Worm (Caenorhabditis elegans) whole organism, L4 larva: Measurements from ENCODE around the gene eri-9.

Experiments
- F10B5.3 ChIP-seq: sonication (generic microtip); optimal IDR thresholded peaks from 2 replicates; lab custom pipeline; 2016; ENCODE audit warnings: mild to moderate bottlenecking, missing genetic modification characterization, missing compliant biosample characterization
- aha-1 ChIP-seq: fragments of 150-350 bp; peaks from one replicate; lab custom pipeline; 2014; ENCODE audit warnings: missing biosample characterization, missing genetic modification characterization
- aly-2 ChIP-seq: sonication (generic microtip); optimal IDR thresholded peaks from 2 replicates; lab custom pipeline; 2018; ENCODE audit warnings: missing biosample characterization, missing genetic modification characterization
- arid-1 ChIP-seq: fragments of 200-800 bp; sonication (Bioruptor generic); conservative IDR thresholded peaks from 2 replicates; pipeline ENCODE4 v1.3.6; 2022; ENCODE audit warnings: missing genetic modification reagents, missing genetic modification characterization, missing compliant biosample characterization
- ceh-44 ChIP-seq: fragments of 200-800 bp; sonication (Bioruptor generic); IDR thresholded peaks from 2 replicates; pipeline ENCODE4 v1.3.6; 2022; ENCODE audit warnings: missing genetic modification reagents, missing genetic modification characterization, missing compliant biosample characterization
- ctbp-1 ChIP-seq: fragments of 200-800 bp; sonication (Bioruptor generic); IDR thresholded peaks from 2 replicates; pipeline ENCODE4 v1.3.6; 2022; ENCODE audit warnings: missing genetic modification reagents, missing genetic modification characterization, missing compliant biosample characterization
- daf-12 ChIP-seq: fragments of 150-350 bp; optimal IDR thresholded peaks from 2 replicates; lab custom pipeline; 2014; ENCODE audit warnings: missing biosample characterization, missing genetic modification reagents, missing genetic modification characterization
- daf-16 ChIP-seq, 3 experiments: sonication (generic microtip); optimal IDR thresholded peaks; 2 replicates each; lab custom pipeline; 2016 to 2017; ENCODE audit warnings: missing genetic modification characterization in 3 of 3, missing genetic modification reagents in 3 of 3, mild to moderate bottlenecking in 2 of 3, missing compliant biosample characterization in 2 of 3, missing biosample characterization in 1 of 3, moderate library complexity in 1 of 3
- dmd-6 ChIP-seq: fragments of 200-800 bp; sonication (Bioruptor generic); IDR thresholded peaks from 2 replicates; pipeline ENCODE4 v1.3.6; 2022; ENCODE audit warnings: missing genetic modification reagents, missing genetic modification characterization, missing compliant biosample characterization
- duxl-1 ChIP-seq: sonication (generic microtip); optimal IDR thresholded peaks from 2 replicates; lab custom pipeline; 2016; ENCODE audit warnings: mild to moderate bottlenecking, missing genetic modification characterization, moderate library complexity, missing compliant biosample characterization; ENCODE audit not compliant: poor library complexity
- egl-43 ChIP-seq: fragments of 200-800 bp; sonication (Bioruptor generic); IDR thresholded peaks from 2 replicates; pipeline ENCODE4 v1.3.6; 2022; ENCODE audit warnings: missing genetic modification reagents, missing genetic modification characterization, missing compliant biosample characterization
- fkh-10 ChIP-seq: fragments of 150-350 bp; optimal IDR thresholded peaks from 2 replicates; lab custom pipeline; 2014; ENCODE audit warnings: missing biosample characterization, missing genetic modification reagents, missing genetic modification characterization
- hif-1 ChIP-seq, 2 experiments: sonication (generic microtip); optimal IDR thresholded peaks; 2 replicates each; lab custom pipeline; 2016 to 2017; ENCODE audit warnings: missing compliant biosample characterization in 2 of 2, missing genetic modification characterization in 2 of 2, missing genetic modification reagents in 2 of 2, missing genotype in 2 of 2, mild to moderate bottlenecking in 1 of 2
- hlh-11 ChIP-seq: fragments of 200-800 bp; sonication (Bioruptor generic); optimal IDR thresholded peaks from 2 replicates; lab custom pipeline; 2018; ENCODE audit warnings: mild to moderate bottlenecking, missing genetic modification characterization, missing compliant biosample characterization
- hlh-30 ChIP-seq: sonication (generic microtip); optimal IDR thresholded peaks from 2 replicates; lab custom pipeline; 2017; ENCODE audit warnings: antibody characterized with exemption, mild to moderate bottlenecking, missing genetic modification characterization, missing compliant biosample characterization; ENCODE audit not compliant: insufficient read depth
- lim-7 ChIP-seq: fragments of 200-800 bp; sonication (Bioruptor generic); IDR thresholded peaks from 2 replicates; pipeline ENCODE4 v1.3.6; 2022; ENCODE audit warnings: missing genetic modification characterization, missing compliant biosample characterization
- lin-1 ChIP-seq: fragments of 200-800 bp; sonication (Bioruptor generic); IDR thresholded peaks from 2 replicates; pipeline ENCODE4 v1.3.6; 2022; ENCODE audit warnings: missing genetic modification reagents, missing genetic modification characterization, missing compliant biosample characterization
- lin-38 ChIP-seq: fragments of 200-800 bp; sonication (Bioruptor generic); IDR thresholded peaks from 2 replicates; pipeline ENCODE4 v1.3.6; 2022; ENCODE audit warnings: missing genetic modification reagents, missing genetic modification characterization, missing compliant biosample characterization
- lir-3 ChIP-seq: sonication (generic microtip); optimal IDR thresholded peaks from 2 replicates; lab custom pipeline; 2016; ENCODE audit warnings: mild to moderate bottlenecking, missing genetic modification characterization, missing compliant biosample characterization
- madf-9 ChIP-seq: fragments of 200-800 bp; sonication (Bioruptor generic); conservative IDR thresholded peaks from 2 replicates; pipeline ENCODE4 v1.3.6; 2022; ENCODE audit warnings: missing genetic modification reagents, missing genetic modification characterization, missing compliant biosample characterization
- mes-2 ChIP-seq: sonication (generic microtip); optimal IDR thresholded peaks from 2 replicates; lab custom pipeline; 2016; ENCODE audit warnings: missing genotype, mild to moderate bottlenecking, missing genetic modification characterization, missing compliant biosample characterization; ENCODE audit not compliant: poor library complexity, severe bottlenecking
- mxl-2 ChIP-seq: fragments of 200-800 bp; sonication (Bioruptor generic); conservative IDR thresholded peaks from 2 replicates; pipeline ENCODE4 v1.3.6; 2022; ENCODE audit warnings: missing genetic modification reagents, missing genetic modification characterization, missing compliant biosample characterization
- mxl-3 ChIP-seq: fragments of 200-800 bp; sonication (Bioruptor generic); optimal IDR thresholded peaks from 2 replicates; lab custom pipeline; 2018; ENCODE audit warnings: mild to moderate bottlenecking, missing genetic modification characterization, missing compliant biosample characterization
- nhr-25 ChIP-seq: sonication (generic microtip); optimal IDR thresholded peaks from 2 replicates; lab custom pipeline; 2017; ENCODE audit warnings: missing genetic modification characterization, mild to moderate bottlenecking, missing compliant biosample characterization, antibody characterized with exemption, moderate library complexity, borderline replicate concordance; ENCODE audit not compliant: insufficient read depth
- nhr-28 ChIP-seq: fragments of 150-350 bp; optimal IDR thresholded peaks from 2 replicates; lab custom pipeline; 2014; ENCODE audit warnings: missing biosample characterization, missing genetic modification characterization
- nhr-42 ChIP-seq: fragments of 200-800 bp; sonication (Bioruptor generic); IDR thresholded peaks from 2 replicates; pipeline ENCODE4 v1.3.6; 2022; ENCODE audit warnings: missing genetic modification characterization, missing compliant biosample characterization
- saeg-2 ChIP-seq: fragments of 200-800 bp; sonication (Bioruptor generic); IDR thresholded peaks from 2 replicates; pipeline ENCODE4 v1.3.6; 2022; ENCODE audit warnings: missing genetic modification reagents, missing genetic modification characterization, missing compliant biosample characterization
- set-16 ChIP-seq: fragments of 200-800 bp; sonication (Bioruptor generic); IDR thresholded peaks from 2 replicates; pipeline ENCODE4 v1.3.6; 2022; ENCODE audit warnings: missing genetic modification reagents, missing genetic modification characterization, missing compliant biosample characterization
- snpc-4 ChIP-seq: fragments of 150-350 bp; optimal IDR thresholded peaks from 2 replicates; lab custom pipeline; 2014; ENCODE audit warnings: missing biosample characterization, missing genetic modification characterization
- spr-1 ChIP-seq: sonication (generic microtip); optimal IDR thresholded peaks from 2 replicates; lab custom pipeline; 2016; ENCODE audit warnings: mild to moderate bottlenecking, missing genetic modification characterization, missing compliant biosample characterization
- vab-7 ChIP-seq: fragments of 200-800 bp; sonication (Bioruptor generic); IDR thresholded peaks from 2 replicates; pipeline ENCODE4 v1.3.6; 2022; ENCODE audit warnings: missing genetic modification reagents, missing genetic modification characterization, missing compliant biosample characterization
- zag-1 ChIP-seq: fragments of 150-350 bp; optimal IDR thresholded peaks from 2 replicates; lab custom pipeline; 2014; ENCODE audit warnings: missing biosample characterization, missing genetic modification characterization
- zfp-2 ChIP-seq: sonication (generic microtip); optimal IDR thresholded peaks from 2 replicates; lab custom pipeline; 2016; ENCODE audit warnings: mild to moderate bottlenecking, missing genetic modification characterization, missing compliant biosample characterization
- zfp-3 ChIP-seq: fragments of 200-800 bp; sonication (Bioruptor generic); conservative IDR thresholded peaks from 2 replicates; pipeline ENCODE4 v1.3.6; 2022; ENCODE audit warnings: missing genetic modification reagents, missing genetic modification characterization, missing compliant biosample characterization
- zip-2 ChIP-seq: fragments of 150-350 bp; optimal IDR thresholded peaks from 2 replicates; lab custom pipeline; 2014; ENCODE audit warnings: missing biosample characterization, missing genetic modification characterization

eri-9 gene

DNA sequence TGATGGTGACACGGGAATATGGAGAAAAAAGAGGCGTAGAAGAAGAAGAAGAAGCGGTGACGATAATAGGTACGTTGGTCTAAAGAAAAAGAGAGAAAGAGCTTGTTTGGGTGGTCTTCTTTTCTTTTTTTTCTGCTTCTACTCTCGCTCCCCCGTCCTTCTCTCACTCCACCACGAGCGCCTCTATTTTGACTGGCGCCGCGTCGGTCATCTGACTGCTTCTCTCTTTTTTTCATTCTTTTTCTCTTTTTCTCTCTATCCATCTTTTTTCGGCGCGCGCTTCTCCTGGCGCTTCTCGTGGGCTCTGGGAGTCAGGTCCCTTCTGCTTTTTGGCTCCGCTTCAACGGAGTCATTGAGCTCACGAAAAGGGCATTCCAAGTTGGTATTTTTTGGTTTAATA is 18.1 kb downstream of the eri-9 start (continued):
- TF ChIP-seq nhr-28 (tag; lab: Kevin White, UChicago): no peak

DNA sequence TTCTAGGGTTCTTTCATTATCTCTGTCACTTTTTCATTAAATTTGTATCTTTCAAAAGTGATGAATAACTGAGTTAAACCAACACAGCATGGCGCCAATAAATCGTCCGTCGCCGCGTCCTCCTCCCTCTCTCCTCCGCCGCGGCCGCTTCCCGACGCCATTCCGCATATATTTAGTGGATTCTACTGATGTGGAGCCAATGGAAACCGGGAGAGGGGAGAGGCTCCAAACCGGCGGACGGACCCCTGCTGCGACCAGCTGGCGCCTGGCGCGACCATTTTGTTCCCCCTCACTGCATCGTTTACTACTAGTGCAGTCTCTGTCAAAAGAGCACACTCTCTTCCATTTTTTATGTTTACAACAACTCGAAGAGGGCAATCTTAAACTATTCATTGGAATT is 19.0 kb downstream of the eri-9 start:
- peak; percentile 26 for TF ChIP-seq hlh-11 (tag; lab: Kevin White, UChicago)
- peak; percentile 66 for TF ChIP-seq aha-1 (tag; lab: Kevin White, UChicago)
- no peak for TF ChIP-seq zip-2 (tag; lab: Kevin White, UChicago)
- no peak for TF ChIP-seq mxl-2
- peak; percentile 92 for TF ChIP-seq set-16 (GFP tag; lab: Robert Waterston, UW)
- TF ChIP-seq arid-1: no peak
- TF ChIP-seq daf-16 (GFP tag; optimal IDR thresholded peaks at IDR 0.05; lab: Kevin White, UChicago): peak in 1 of 2 experiments; percentile 67
- peak; percentile 12 for TF ChIP-seq daf-16 (tag; optimal IDR thresholded peaks at IDR 0.05; lab: Kevin White, UChicago)
- TF ChIP-seq fkh-10: no peak
- TF ChIP-seq lir-3 (tag; lab: Kevin White, UChicago): no peak
- 0 out of 2 replicates have a peak, but pooled peaks have one; percentile 23 for TF ChIP-seq egl-43 (GFP tag; lab: Robert Waterston, UW)

DNA sequence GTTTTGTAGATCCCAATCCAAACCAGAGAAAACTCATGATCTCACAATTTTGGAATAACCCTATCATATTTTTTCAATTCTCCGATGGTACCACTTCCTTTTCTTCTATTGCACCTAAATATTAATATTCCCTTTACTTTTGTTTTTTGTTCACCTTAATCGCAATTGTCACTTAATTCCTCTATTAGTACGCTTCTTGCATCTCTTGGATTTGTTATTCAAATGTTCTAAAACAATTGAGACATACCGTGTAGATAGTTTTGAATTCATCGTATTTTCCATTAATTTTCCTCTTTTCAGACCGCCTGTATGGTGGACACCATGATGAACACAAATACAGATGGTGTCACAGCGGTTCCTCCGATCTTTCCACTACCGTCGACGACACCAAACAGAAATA is 19.6 kb downstream of the eri-9 start, which contains the start of gene flh-2:
Gene flh-2, plus strand, starts transcription at position 301 of the 400 bp plus-strand sequence.
- TF ChIP-seq vab-7 (GFP tag; lab: Robert Waterston, UW): no peak
- TF ChIP-seq daf-12 (tag; lab: Kevin White, UChicago): no peak
- TF ChIP-seq zag-1 (tag; lab: Kevin White, UChicago): no peak
- TF ChIP-seq ctbp-1 (GFP tag; lab: Robert Waterston, UW): no peak
- no peak for TF ChIP-seq nhr-25 (tag; lab: Kevin White, UChicago)
- TF ChIP-seq arid-1: no peak
- TF ChIP-seq dmd-6 (GFP tag; lab: Robert Waterston, UW): no peak
- TF ChIP-seq nhr-42: no peak
- TF ChIP-seq aly-2 (tag; lab: Kevin White, UChicago): no peak
- TF ChIP-seq F10B5.3 (tag; lab: Kevin White, UChicago): no peak
- no peak for TF ChIP-seq mes-2 (tag; lab: Kevin White, UChicago)
- TF ChIP-seq madf-9 (GFP tag; lab: Robert Waterston, UW): no peak
- no peak for TF ChIP-seq zip-2 (tag; lab: Kevin White, UChicago)
- TF ChIP-seq lim-7 (GFP tag; lab: Robert Waterston, UW): no peak
- TF ChIP-seq snpc-4 (tag; lab: Kevin White, UChicago): no peak
- no peak for TF ChIP-seq spr-1 (tag; lab: Kevin White, UChicago)
- TF ChIP-seq hlh-30: no peak
- TF ChIP-seq, all 104 proteins: peak for 0

DNA sequence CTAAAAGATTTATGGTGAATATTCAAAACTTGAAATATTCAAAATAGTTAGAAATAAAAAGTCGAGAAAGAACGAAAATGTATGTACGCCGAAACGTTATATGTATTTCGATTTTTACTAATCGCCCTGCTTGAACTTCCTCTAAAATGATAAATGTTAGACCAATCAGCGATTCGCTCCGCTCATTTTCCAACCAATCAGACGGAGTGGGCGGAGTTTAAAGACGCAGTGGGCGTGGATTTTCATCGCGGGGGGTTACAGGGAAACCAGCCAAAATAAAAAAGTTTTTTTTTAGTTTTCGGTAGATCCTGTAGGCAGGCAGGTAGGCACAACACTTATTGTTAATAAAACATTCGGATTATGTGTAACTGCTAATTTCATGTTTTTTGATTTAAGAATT is 20.7 kb downstream of the eri-9 start:
- TF ChIP-seq zfp-3 (no peak), zfp-2 (no peak), snpc-4 (tag; lab: Kevin White, UChicago) (no peak), lin-38 (GFP tag; lab: Robert Waterston, UW) (no peak), mxl-3 (GFP tag; lab: Kevin White, UChicago) (no peak), hif-1 (tag; optimal IDR thresholded peaks at IDR 0.05; lab: Kevin White, UChicago) (no peak), lin-1 (GFP tag; lab: Robert Waterston, UW) (no peak), saeg-2 (GFP tag; lab: Robert Waterston, UW) (no peak), duxl-1 (tag; lab: Kevin White, UChicago) (no peak), dmd-6 (GFP tag; lab: Robert Waterston, UW) (no peak), zip-2 (tag; lab: Kevin White, UChicago) (no peak), ceh-44 (no peak), nhr-28 (tag; lab: Kevin White, UChicago) (no peak)
